Fruit fly (Drosophila melanogaster) whole organism, embryonic: Measurements from ENCODE around the gene p115.

Experiments used
- Awh ChIP-seq: fragments of 200-800 bp; sonication (Bioruptor generic); IDR thresholded peaks from 2 replicates; pipeline ENCODE4, ENCODE4 v1.3.6; 2022; ENCODE audit warnings: missing biosample characterization, missing genetic modification characterization
- CG13894 ChIP-seq: fragments of 200-800 bp; sonication (Bioruptor generic); optimal IDR thresholded peaks from 3 replicates; lab custom pipeline; 2018; ENCODE audit warnings: missing biosample characterization, mild to moderate bottlenecking, missing genetic modification characterization, moderate library complexity
- CG14710 ChIP-seq: fragments of 200-800 bp; sonication (Bioruptor generic); optimal IDR thresholded peaks from 3 replicates; lab custom pipeline; 2019; ENCODE audit warnings: missing biosample characterization, mild to moderate bottlenecking, missing genetic modification characterization, moderate library complexity
- CG16863 ChIP-seq: fragments of 200-800 bp; sonication (Bioruptor generic); optimal IDR thresholded peaks from 3 replicates; lab custom pipeline; 2016; ENCODE audit warnings: missing biosample characterization, missing genetic modification characterization
- CG17361 ChIP-seq: fragments of 200-800 bp; sonication (Bioruptor generic); IDR thresholded peaks from 3 replicates; pipeline ENCODE4 v1.3.6; 2022; ENCODE audit warnings: missing biosample characterization, missing genetic modification characterization
- CG17568 ChIP-seq: fragments of 200-800 bp; sonication (Bioruptor generic); optimal IDR thresholded peaks from 2 replicates; lab custom pipeline; 2018; ENCODE audit warnings: missing biosample characterization, mild to moderate bottlenecking, missing genetic modification characterization, moderate library complexity
- CG30431 ChIP-seq: fragments of 200-800 bp; sonication (Bioruptor generic); optimal IDR thresholded peaks from 2 replicates; lab custom pipeline; 2017; ENCODE audit warnings: missing biosample characterization, missing genetic modification characterization
- CG3281 ChIP-seq: fragments of 200-800 bp; sonication (Bioruptor generic); optimal IDR thresholded peaks from 3 replicates; lab custom pipeline; 2017; ENCODE audit warnings: missing biosample characterization, mild to moderate bottlenecking, missing genetic modification characterization
- CG3847 ChIP-seq: fragments of 200-800 bp; sonication (Bioruptor generic); IDR thresholded peaks from 2 replicates; pipeline ENCODE4 v1.3.6; 2022; ENCODE audit warnings: missing biosample characterization, missing genetic modification characterization
- CG4282 ChIP-seq: fragments of 200-800 bp; sonication (Bioruptor generic); optimal IDR thresholded peaks from 2 replicates; lab custom pipeline; 2016; ENCODE audit warnings: missing biosample characterization, missing genetic modification characterization
- CG4328 ChIP-seq: fragments of 200-800 bp; sonication (Bioruptor generic); optimal IDR thresholded peaks from 3 replicates; lab custom pipeline; 2017; ENCODE audit warnings: missing biosample characterization, missing genetic modification reagents, missing genetic modification characterization
- CG4360 ChIP-seq: fragments of 200-800 bp; sonication (Bioruptor generic); IDR thresholded peaks from 2 replicates; pipeline ENCODE4 v1.3.6; 2022; ENCODE audit warnings: missing biosample characterization, missing genetic modification characterization
- CG8388 ChIP-seq: fragments of 200-800 bp; sonication (Bioruptor generic); optimal IDR thresholded peaks from 2 replicates; lab custom pipeline; 2019; ENCODE audit warnings: missing biosample characterization, mild to moderate bottlenecking, missing genetic modification characterization, moderate library complexity
- CG8478 ChIP-seq: fragments of >200 bp; optimal IDR thresholded peaks from 2 replicates; lab custom pipeline; 2018
- D ChIP-seq, 2 experiments: fragments of 200-800 bp in 1 of 2; fragments of >200 bp in 1 of 2; sonication (Bioruptor generic) in 1 of 2; optimal IDR thresholded peaks; 2 replicates in 1 of 2; 3 replicates in 1 of 2; lab custom pipeline; 2017; ENCODE audit warnings: mild to moderate bottlenecking in 1 of 2, missing biosample characterization in 1 of 2, missing genetic modification characterization in 1 of 2, missing genetic modification reagents in 1 of 2
- D19A ChIP-seq: fragments of 200-800 bp; optimal IDR thresholded peaks from 3 replicates; lab custom pipeline; 2019; ENCODE audit warnings: missing biosample characterization, mild to moderate bottlenecking, missing genetic modification characterization, moderate library complexity
- Dbx ChIP-seq: fragments of 200-800 bp; sonication (Bioruptor generic); IDR thresholded peaks from 3 replicates; pipeline ENCODE4 v1.3.6; 2022; ENCODE audit warnings: missing biosample characterization, missing genetic modification characterization
- Hmr ChIP-seq: fragments of 200-800 bp; sonication (Bioruptor generic); optimal IDR thresholded peaks from 3 replicates; lab custom pipeline; 2017; ENCODE audit warnings: mild to moderate bottlenecking, missing biosample characterization, missing genetic modification reagents, missing genetic modification characterization
- Hr39 ChIP-seq: fragments of >200 bp; optimal IDR thresholded peaks from 2 replicates; lab custom pipeline; 2017
- MTF-1 ChIP-seq: fragments of 200-800 bp; sonication (Bioruptor generic); optimal IDR thresholded peaks from 2 replicates; lab custom pipeline; 2018; ENCODE audit warnings: missing biosample characterization, mild to moderate bottlenecking, missing genetic modification characterization, borderline replicate concordance
- NC2α ChIP-seq: fragments of 200-800 bp; sonication (Bioruptor generic); optimal IDR thresholded peaks from 2 replicates; lab custom pipeline; 2016; ENCODE audit warnings: missing biosample characterization, missing genetic modification characterization
- Nf-YB ChIP-seq: fragments of 200-800 bp; sonication (Bioruptor generic); optimal IDR thresholded peaks from 3 replicates; lab custom pipeline; 2019; ENCODE audit warnings: missing biosample characterization, mild to moderate bottlenecking, missing genetic modification characterization, moderate library complexity
- Oli ChIP-seq: fragments of 200-800 bp; sonication (Bioruptor generic); optimal IDR thresholded peaks from 2 replicates; lab custom pipeline; 2018; ENCODE audit warnings: missing biosample characterization, mild to moderate bottlenecking, missing genetic modification characterization, moderate library complexity
- PHDP ChIP-seq: fragments of 200-800 bp; sonication (Bioruptor generic); optimal IDR thresholded peaks from 3 replicates; lab custom pipeline; 2018; ENCODE audit warnings: missing biosample characterization, mild to moderate bottlenecking, missing genetic modification characterization, moderate library complexity
- Side ChIP-seq: fragments of 200-800 bp; sonication (Bioruptor generic); optimal IDR thresholded peaks from 2 replicates; lab custom pipeline; 2016; ENCODE audit warnings: missing biosample characterization, missing genetic modification characterization
- Spps ChIP-seq: fragments of 200-800 bp; sonication (Bioruptor generic); optimal IDR thresholded peaks from 2 replicates; lab custom pipeline; 2018; ENCODE audit warnings: missing biosample characterization, mild to moderate bottlenecking, missing genetic modification characterization
- Ssrp ChIP-seq: fragments of 200-800 bp; sonication (Bioruptor generic); optimal IDR thresholded peaks from 2 replicates; lab custom pipeline; 2018; ENCODE audit warnings: missing biosample characterization, mild to moderate bottlenecking, missing genetic modification characterization, moderate library complexity
- YL-1 ChIP-seq: fragments of 200-800 bp; sonication (Bioruptor generic); optimal IDR thresholded peaks from 3 replicates; lab custom pipeline; 2017; ENCODE audit warnings: missing biosample characterization, mild to moderate bottlenecking, missing genetic modification characterization
- aop ChIP-seq: fragments of 200-800 bp; sonication (Bioruptor generic); IDR thresholded peaks from 2 replicates; pipeline ENCODE4 v1.3.6; 2022; ENCODE audit warnings: missing biosample characterization, missing genetic modification characterization
- bbx ChIP-seq: fragments of 200-800 bp; sonication (Bioruptor generic); IDR thresholded peaks from 2 replicates; pipeline ENCODE4 v1.3.6; 2022; ENCODE audit warnings: missing biosample characterization, missing genetic modification characterization; ENCODE audit not compliant: partially characterized antibody
- br ChIP-seq: fragments of >200 bp; optimal IDR thresholded peaks from 2 replicates; lab custom pipeline; 2017
- bsh ChIP-seq, 2 experiments: fragments of 200-800 bp; sonication (Bioruptor generic); optimal IDR thresholded peaks; 2 replicates each; lab custom pipeline; 2017 to 2018; ENCODE audit warnings: mild to moderate bottlenecking in 2 of 2, missing biosample characterization in 2 of 2, missing genetic modification characterization in 2 of 2, moderate library complexity in 1 of 2
- caup ChIP-seq: fragments of 200-800 bp; sonication (Bioruptor generic); optimal IDR thresholded peaks from 3 replicates; lab custom pipeline; 2017; ENCODE audit warnings: missing biosample characterization, mild to moderate bottlenecking, missing genetic modification characterization, moderate library complexity; ENCODE audit not compliant: severe bottlenecking
- chm ChIP-seq: fragments of 200-800 bp; sonication (Bioruptor generic); IDR thresholded peaks from 2 replicates; pipeline ENCODE4 v1.3.6; 2022; ENCODE audit warnings: missing biosample characterization, missing genetic modification characterization
- corto ChIP-seq: fragments of 200-800 bp; sonication (Bioruptor generic); optimal IDR thresholded peaks from 2 replicates; lab custom pipeline; 2016; ENCODE audit warnings: missing biosample characterization, mild to moderate bottlenecking, missing genetic modification characterization, moderate library complexity
- dati ChIP-seq: fragments of 200-800 bp; sonication (Bioruptor generic); IDR thresholded peaks from 2 replicates; pipeline ENCODE4 v1.3.6; 2022; ENCODE audit warnings: missing biosample characterization, missing genetic modification characterization
- dysf ChIP-seq: fragments of 200-800 bp; sonication (Bioruptor generic); IDR thresholded peaks from 3 replicates; pipeline ENCODE4 v1.3.6; 2022; ENCODE audit warnings: missing biosample characterization, missing genetic modification characterization
- exex ChIP-seq: fragments of 200-800 bp; sonication (Bioruptor generic); optimal IDR thresholded peaks from 4 replicates; lab custom pipeline; 2018; ENCODE audit warnings: missing biosample characterization, mild to moderate bottlenecking, missing genetic modification characterization, moderate library complexity
- fu2 ChIP-seq: fragments of 200-800 bp; sonication (Bioruptor generic); optimal IDR thresholded peaks from 2 replicates; lab custom pipeline; 2016; ENCODE audit warnings: missing biosample characterization, missing genetic modification characterization
- gro ChIP-seq: fragments of 200-800 bp; sonication (Bioruptor generic); optimal IDR thresholded peaks from 2 replicates; lab custom pipeline; 2016; ENCODE audit warnings: missing biosample characterization, missing genetic modification characterization
- ind ChIP-seq: fragments of 200-800 bp; sonication (Bioruptor generic); optimal IDR thresholded peaks from 3 replicates; lab custom pipeline; 2016; ENCODE audit warnings: missing biosample characterization, missing genetic modification characterization
- jigr1 ChIP-seq: fragments of 200-800 bp; sonication (Bioruptor generic); IDR thresholded peaks from 3 replicates; pipeline ENCODE4 v1.3.6; 2022; ENCODE audit warnings: missing biosample characterization, missing genetic modification characterization
- mirr ChIP-seq: fragments of 200-800 bp; sonication (Bioruptor generic); optimal IDR thresholded peaks from 3 replicates; lab custom pipeline; 2018; ENCODE audit warnings: missing biosample characterization, mild to moderate bottlenecking, missing genetic modification characterization
- nom ChIP-seq: fragments of 200-800 bp; sonication (Bioruptor generic); optimal IDR thresholded peaks from 2 replicates; lab custom pipeline; 2017; ENCODE audit warnings: missing biosample characterization, missing genetic modification characterization, mild to moderate bottlenecking, moderate library complexity, missing genetic modification reagents
- odd ChIP-seq: fragments of 200-800 bp; sonication (Bioruptor generic); optimal IDR thresholded peaks from 2 replicates; lab custom pipeline; 2017; ENCODE audit warnings: missing biosample characterization, mild to moderate bottlenecking, missing genetic modification characterization
- pum ChIP-seq: fragments of 200-800 bp; sonication (Bioruptor generic); optimal IDR thresholded peaks from 2 replicates; lab custom pipeline; 2016; ENCODE audit warnings: missing biosample characterization, missing genetic modification characterization
- seq ChIP-seq: fragments of 200-800 bp; sonication (Bioruptor generic); IDR thresholded peaks from 2 replicates; pipeline ENCODE4 v1.3.6; 2022; ENCODE audit warnings: missing biosample characterization, missing genetic modification characterization
- stc ChIP-seq: fragments of 200-800 bp; sonication (Bioruptor generic); IDR thresholded peaks from 2 replicates; pipeline ENCODE4 v1.3.6; 2022; ENCODE audit warnings: missing biosample characterization, missing genetic modification characterization
- toy ChIP-seq: fragments of 200-800 bp; sonication (Bioruptor generic); IDR thresholded peaks from 2 replicates; pipeline ENCODE4 v1.3.6; 2022; ENCODE audit warnings: missing biosample characterization, missing genetic modification characterization

Gene p115

dm6 chrX:7908239-7909068 is 14.6 kb downstream of the p115 start, which contains the start of the genes dpr14 and spidey (continued):
- TF ChIP-seq aop: peak; percentile 56; the same call in 1 of the 2 replicates
- peak; percentile 78 for TF ChIP-seq toy (GFP tag; lab: Robert Waterston, UW)
- TF ChIP-seq CG8388 (GFP tag; lab: Kevin White, UChicago): peak; percentile 100
- TF ChIP-seq gro: peak; percentile 92
- TF ChIP-seq D19A (tag; lab: Kevin White, UChicago): peak; percentile 89
- TF ChIP-seq Oli: peak; percentile 92
- TF ChIP-seq CG3281 (GFP tag; lab: Kevin White, UChicago): peak; percentile 92
- TF ChIP-seq CG13894: peak; percentile 93
- TF ChIP-seq pum: peak; percentile 82
- peak; percentile 87 for TF ChIP-seq Side (GFP tag; lab: Kevin White, UChicago)
- peak; percentile 84 for TF ChIP-seq odd
- no peak for TF ChIP-seq dati
- TF ChIP-seq MTF-1 (GFP tag; lab: Kevin White, UChicago): peak; percentile 72
- no peak for TF ChIP-seq br
- no peak for TF ChIP-seq D (optimal IDR thresholded peaks at IDR 0.05; lab: Kevin White, UChicago)
- TF ChIP-seq D (GFP tag; optimal IDR thresholded peaks at IDR 0.05; lab: Kevin White, UChicago): peak; percentile 86
- peak; percentile 86 for TF ChIP-seq stc (GFP tag; lab: Robert Waterston, UW)
- TF ChIP-seq YL-1 (GFP tag; lab: Kevin White, UChicago): peak; percentile 88
- TF ChIP-seq PHDP (tag; lab: Kevin White, UChicago): peak; percentile 93
- peak; percentile 42 for TF ChIP-seq CG4360
- TF ChIP-seq seq (GFP tag; lab: Robert Waterston, UW): peak; percentile 95
- peak; percentile 87 for TF ChIP-seq CG4328 (GFP tag; lab: Kevin White, UChicago)
- TF ChIP-seq fu2 (GFP tag; lab: Kevin White, UChicago): peak; percentile 89
- peak; percentile 80 for TF ChIP-seq Spps
- peak; percentile 80 for TF ChIP-seq CG17568
- peak; percentile 86 for TF ChIP-seq CG17361 (GFP tag; lab: Robert Waterston, UW)
- TF ChIP-seq chm (GFP tag; lab: Robert Waterston, UW): peak; percentile 75
- peak; percentile 82 for TF ChIP-seq CG30431
- TF ChIP-seq dysf (GFP tag; lab: Robert Waterston, UW): peak; percentile 93
- TF ChIP-seq bsh (GFP tag; optimal IDR thresholded peaks at IDR 0.05; lab: Kevin White, UChicago): peak; percentile 44 to 92
- TF ChIP-seq Dbx: peak; percentile 90
- no peak for TF ChIP-seq Hr39 (lab: Kevin White, UChicago)
- no peak for TF ChIP-seq corto (GFP tag; lab: Kevin White, UChicago)
- peak; percentile 36 for TF ChIP-seq CG8478 (lab: Kevin White, UChicago)
- peak; percentile 90 for TF ChIP-seq ind (GFP tag; lab: Kevin White, UChicago)
- peak; percentile 73 for TF ChIP-seq CG4282 (GFP tag; lab: Kevin White, UChicago)
- peak; percentile 78 for TF ChIP-seq Ssrp (tag; lab: Kevin White, UChicago)
- peak; percentile 74 for TF ChIP-seq Nf-YB (GFP tag; lab: Kevin White, UChicago)
- peak; percentile 88 for TF ChIP-seq mirr
- peak; percentile 79 for TF ChIP-seq Awh (GFP tag; lab: Robert Waterston, UW)
- TF ChIP-seq caup: peak; percentile 92
- peak; percentile 66; the same call in 2 of the 3 replicates for TF ChIP-seq jigr1
- TF ChIP-seq CG14710: peak; percentile 83
- TF ChIP-seq exex (tag; lab: Kevin White, UChicago): peak; percentile 80
- peak; percentile 88 for TF ChIP-seq CG16863 (GFP tag; lab: Kevin White, UChicago)
- TF ChIP-seq nom (GFP tag; lab: Kevin White, UChicago): peak; percentile 63
- no peak for TF ChIP-seq bbx (GFP tag; lab: Robert Waterston, UW)
- TF ChIP-seq CG3847: peak; percentile 88
- peak; percentile 79 for TF ChIP-seq NC2α (GFP tag; lab: Kevin White, UChicago)
- peak; percentile 95 for TF ChIP-seq Hmr
